Worm (Caenorhabditis elegans) whole organism, midembryonic: ENCODE results near the gene appg-2.

Experiments
- T22C8.4 ChIP-seq: fragments of 200-800 bp; sonication (Bioruptor generic); IDR thresholded peaks from 2 replicates; pipeline ENCODE4 v1.3.6; 2022; ENCODE audit warnings: missing genetic modification characterization, missing compliant biosample characterization
- cog-1 ChIP-seq: sonication (generic microtip); optimal IDR thresholded peaks from 2 replicates; lab custom pipeline; 2016; ENCODE audit warnings: missing genetic modification characterization, missing compliant biosample characterization
- flt-1 ChIP-seq: fragments of 200-800 bp; sonication (Bioruptor generic); IDR thresholded peaks from 2 replicates; pipeline ENCODE4 v1.3.6; 2022; ENCODE audit warnings: missing genetic modification characterization, missing compliant biosample characterization
- klf-2 ChIP-seq: fragments of 200-800 bp; sonication (Bioruptor generic); conservative IDR thresholded peaks from 2 replicates; pipeline ENCODE4 v1.3.6; 2022; ENCODE audit warnings: missing genetic modification reagents, missing genetic modification characterization, missing compliant biosample characterization
- med-1 ChIP-seq: sonication (generic microtip); optimal IDR thresholded peaks from 2 replicates; lab custom pipeline; 2017; ENCODE audit warnings: missing genetic modification characterization, mild to moderate bottlenecking, missing compliant biosample characterization, antibody characterized with exemption, missing genetic modification reagents; ENCODE audit not compliant: insufficient read depth
- tab-1 ChIP-seq: fragments of 200-800 bp; sonication (Bioruptor generic); IDR thresholded peaks from 2 replicates; pipeline ENCODE4 v1.3.6; 2022; ENCODE audit warnings: missing genetic modification characterization, missing compliant biosample characterization

DNA sequence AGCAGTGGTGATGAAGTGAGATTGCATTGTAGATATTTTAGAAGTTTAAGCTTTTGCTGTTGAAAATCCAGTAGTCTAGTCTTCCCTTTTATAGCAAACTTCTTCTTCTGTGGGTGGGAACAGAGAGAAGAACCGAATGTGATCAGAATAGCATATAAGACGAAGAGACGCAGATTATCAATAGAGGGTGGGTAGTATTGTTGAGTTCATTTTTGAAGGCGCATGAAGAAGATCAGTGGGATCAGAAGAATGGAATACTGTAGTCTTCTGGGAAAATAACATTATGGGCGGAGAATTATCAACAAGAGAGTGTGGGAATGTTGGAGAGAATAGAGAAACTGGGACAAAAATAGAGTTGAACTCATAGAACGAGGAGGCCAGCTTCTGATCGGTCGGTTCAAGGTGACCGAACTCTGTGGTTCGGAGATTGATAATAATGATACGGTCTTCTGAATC is 20.2 kb downstream of the appg-2 start, which contains the start of gene F46C5.1:
- TF ChIP-seq tab-1 (GFP tag; lab: Robert Waterston, UW) (no peak), klf-2 (GFP tag; lab: Robert Waterston, UW) (no peak), med-1 (no peak), flt-1 (GFP tag; lab: Robert Waterston, UW) (no peak), cog-1 (no peak), T22C8.4 (no peak)
